Worm (Caenorhabditis elegans) whole organism, young adult: ENCODE measurements around the gene Y32B12C.1.
A peak's percentile ranks its signal among the peaks of the same experiment; 100 is the strongest.
"Not testable (repeated sequence)": the region's sequence is repeated elsewhere in the genome, so short reads cannot be mapped to it uniquely, and the experiment has no call there.

Experiments
- B0261.1 ChIP-seq: sonication (generic microtip); optimal IDR thresholded peaks from 2 replicates; lab custom pipeline; 2016; ENCODE audit warnings: mild to moderate bottlenecking, missing genetic modification characterization, moderate library complexity, missing compliant biosample characterization
- ZK185.1 ChIP-seq: sonication (generic microtip); optimal IDR thresholded peaks from 2 replicates; lab custom pipeline; 2016; ENCODE audit warnings: mild to moderate bottlenecking, missing genetic modification characterization, missing compliant biosample characterization; ENCODE audit not compliant: poor library complexity, severe bottlenecking
- attf-6 ChIP-seq: fragments of 200-800 bp; sonication (Bioruptor generic); IDR thresholded peaks from 2 replicates; pipeline ENCODE4 v1.3.6; 2022; ENCODE audit warnings: missing genetic modification reagents, missing genetic modification characterization, missing compliant biosample characterization
- die-1 ChIP-seq: sonication (generic microtip); optimal IDR thresholded peaks from 2 replicates; lab custom pipeline; 2016; ENCODE audit warnings: missing genotype, mild to moderate bottlenecking, missing genetic modification characterization, missing compliant biosample characterization
- dox-1 ChIP-seq: fragments of 200-800 bp; sonication (Bioruptor generic); IDR thresholded peaks from 2 replicates; pipeline ENCODE4 v1.3.6; 2022; ENCODE audit warnings: missing genetic modification reagents, missing genetic modification characterization, missing compliant biosample characterization
- dpff-1 ChIP-seq: sonication (generic microtip); optimal IDR thresholded peaks from 2 replicates; lab custom pipeline; 2017; ENCODE audit warnings: mild to moderate bottlenecking, missing genetic modification characterization, missing compliant biosample characterization
- hlh-26 ChIP-seq: fragments of 200-800 bp; sonication (Bioruptor generic); conservative IDR thresholded peaks from 2 replicates; pipeline ENCODE4 v1.3.6; 2022; ENCODE audit warnings: missing genetic modification reagents, missing genetic modification characterization, missing compliant biosample characterization
- hsf-1 ChIP-seq: fragments of 200-800 bp; sonication (Bioruptor generic); IDR thresholded peaks from 2 replicates; pipeline ENCODE4 v1.3.6; 2022; ENCODE audit warnings: missing genetic modification reagents, missing genetic modification characterization, missing compliant biosample characterization
- let-526 ChIP-seq: fragments of 200-800 bp; sonication (Bioruptor generic); IDR thresholded peaks from 2 replicates; pipeline ENCODE4 v1.3.6; 2022; ENCODE audit warnings: missing genetic modification reagents, missing genetic modification characterization, missing compliant biosample characterization
- let-607 ChIP-seq, 2 experiments: fragments of 200-800 bp in 1 of 2; sonication (Bioruptor generic) in 1 of 2; sonication (generic microtip) in 1 of 2; optimal IDR thresholded peaks; 2 replicates each; lab custom pipeline; 2016 to 2018; ENCODE audit warnings: mild to moderate bottlenecking in 2 of 2, missing compliant biosample characterization in 2 of 2, missing genetic modification characterization in 2 of 2, moderate library complexity in 2 of 2, missing genotype in 1 of 2
- lin-26 ChIP-seq: fragments of 200-800 bp; sonication (Bioruptor generic); IDR thresholded peaks from 2 replicates; pipeline ENCODE4 v1.3.6; 2022; ENCODE audit warnings: missing genetic modification reagents, missing genetic modification characterization, missing compliant biosample characterization
- lin-54 ChIP-seq: fragments of 200-800 bp; sonication (Bioruptor generic); optimal IDR thresholded peaks from 2 replicates; lab custom pipeline; 2018; ENCODE audit warnings: mild to moderate bottlenecking, missing genetic modification characterization, missing compliant biosample characterization
- lsy-27 ChIP-seq: sonication (generic microtip); optimal IDR thresholded peaks from 2 replicates; lab custom pipeline; 2017; ENCODE audit warnings: missing genetic modification characterization, mild to moderate bottlenecking, missing compliant biosample characterization, antibody characterized with exemption, missing genotype, borderline replicate concordance; ENCODE audit not compliant: insufficient read depth
- mes-4 ChIP-seq: sonication (generic microtip); optimal IDR thresholded peaks from 2 replicates; lab custom pipeline; 2016; ENCODE audit warnings: missing genotype, missing genetic modification characterization, missing compliant biosample characterization
- nhr-80 ChIP-seq: sonication (generic microtip); optimal IDR thresholded peaks from 2 replicates; lab custom pipeline; 2016; ENCODE audit warnings: missing genetic modification characterization, missing compliant biosample characterization
- nhr-90 ChIP-seq: sonication (generic microtip); optimal IDR thresholded peaks from 2 replicates; lab custom pipeline; 2016; ENCODE audit warnings: missing genotype, mild to moderate bottlenecking, missing genetic modification characterization, missing compliant biosample characterization
- pha-4 ChIP-seq: fragments of 150-350 bp; sonication (generic microtip); optimal IDR thresholded peaks from 2 replicates; lab custom pipeline; 2014; ENCODE audit warnings: missing biosample characterization, missing genetic modification reagents, missing genetic modification characterization
- rec-8 ChIP-seq, 2 experiments: sonication (generic microtip); optimal IDR thresholded peaks; 2 replicates each; lab custom pipeline; 2016; ENCODE audit warnings: mild to moderate bottlenecking in 2 of 2, missing genetic modification characterization in 2 of 2, missing genetic modification reagents in 2 of 2, missing genotype in 2 of 2, missing biosample characterization in 1 of 2, missing compliant biosample characterization in 1 of 2, moderate library complexity in 1 of 2
- sea-2 ChIP-seq: fragments of 200-800 bp; sonication (Bioruptor generic); IDR thresholded peaks from 2 replicates; pipeline ENCODE4 v1.3.6; 2022; ENCODE audit warnings: missing genetic modification characterization, missing compliant biosample characterization
- snpc-3.4 ChIP-seq: sonication (generic microtip); optimal IDR thresholded peaks from 2 replicates; lab custom pipeline; 2017; ENCODE audit warnings: missing genetic modification characterization, mild to moderate bottlenecking, missing compliant biosample characterization, antibody characterized with exemption, moderate library complexity, missing genotype, missing genetic modification reagents
- tbp1 ChIP-seq: fragments of 200-800 bp; sonication (Bioruptor generic); optimal IDR thresholded peaks from 2 replicates; lab custom pipeline; 2018; ENCODE audit warnings: mild to moderate bottlenecking, missing genetic modification characterization, missing compliant biosample characterization
- unc-130 ChIP-seq: sonication (generic microtip); optimal IDR thresholded peaks from 2 replicates; lab custom pipeline; 2016; ENCODE audit warnings: missing genetic modification reagents, missing genetic modification characterization, missing compliant biosample characterization
- ztf-26 ChIP-seq: sonication (generic microtip); optimal IDR thresholded peaks from 2 replicates; lab custom pipeline; 2017; ENCODE audit warnings: missing genetic modification characterization, missing compliant biosample characterization

The Y32B12C.1 gene

ce11 chrV:16648317-16649018, 42.1 kb downstream of the Y32B12C.1 start, which contains the start of gene W06G6.20 (continued):
- peak; percentile 20 for TF ChIP-seq ZK185.1
- no peak for TF ChIP-seq hlh-26 (GFP tag; lab: Robert Waterston, UW)
- TF ChIP-seq let-607 (tag; optimal IDR thresholded peaks at IDR 0.05; lab: Kevin White, UChicago): peak in 1 of 2 experiments; percentile 44
- TF ChIP-seq hsf-1 (GFP tag; lab: Robert Waterston, UW): peak; percentile 20; the same call in 1 of the 2 replicates
- TF ChIP-seq let-526 (GFP tag; lab: Robert Waterston, UW): no peak
- no peak for TF ChIP-seq sea-2 (GFP tag; lab: Robert Waterston, UW)
- TF ChIP-seq rec-8 (tag; optimal IDR thresholded peaks at IDR 0.05; lab: Kevin White, UChicago): peak in 1 of 2 experiments; percentile 11
- TF ChIP-seq mes-4: no peak
- TF ChIP-seq attf-6 (GFP tag; lab: Robert Waterston, UW): peak; percentile 79
- TF ChIP-seq nhr-90 (tag; lab: Kevin White, UChicago): peak; percentile 39
- peak; percentile 59 for TF ChIP-seq snpc-3.4 (tag; lab: Kevin White, UChicago)
- TF ChIP-seq lsy-27 (tag; lab: Kevin White, UChicago): peak; percentile 22
- peak; percentile 75 for TF ChIP-seq B0261.1 (tag; lab: Kevin White, UChicago)
- TF ChIP-seq nhr-80 (tag; lab: Kevin White, UChicago): peak; percentile 3
- peak; percentile 10 for TF ChIP-seq lin-54 (GFP tag; lab: Kevin White, UChicago)
- 0 out of 2 replicates have a peak, but pooled peaks have one; percentile 18 for TF ChIP-seq dox-1
- TF ChIP-seq pha-4 (tag; lab: Kevin White, UChicago): no peak
- TF ChIP-seq lin-26 (GFP tag; lab: Robert Waterston, UW): peak; percentile 86
- peak; percentile 90 for TF ChIP-seq tbp1 (GFP tag; lab: Kevin White, UChicago)
- TF ChIP-seq, all 124 proteins: peak for 32

DNA sequence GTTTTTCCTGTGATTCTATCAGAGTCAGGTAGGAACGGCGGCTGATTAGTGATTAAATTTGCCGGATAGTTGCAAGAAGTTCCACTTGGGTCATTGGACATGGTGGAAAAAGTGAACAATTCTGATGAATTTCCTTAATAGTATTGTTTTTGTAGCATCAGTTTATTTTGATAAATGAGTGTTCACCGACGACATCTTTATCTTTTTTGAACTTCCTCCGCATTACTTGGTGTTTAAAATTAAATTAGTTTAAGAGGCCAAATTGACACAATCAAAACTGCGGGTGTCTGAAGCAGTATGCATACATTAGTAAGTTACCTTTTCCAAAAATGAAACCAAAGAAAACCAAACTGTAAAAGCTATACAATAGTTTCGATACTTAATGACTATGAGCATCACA, 42.8 kb downstream of the Y32B12C.1 start, which contains the start of gene W06G6.11:
Gene W06G6.11, minus strand, starts transcription at position 101 of the 400 bp plus-strand sequence.
- not testable (repeated sequence) for TF ChIP-seq die-1 (tag; lab: Kevin White, UChicago); ztf-26; dox-1

- TF ChIP-seq hsf-1 (GFP tag; lab: Robert Waterston, UW); dpff-1 (tag; lab: Kevin White, UChicago); unc-130 (GFP tag; lab: Kevin White, UChicago): not testable (repeated sequence)
Observed at ce11 chrV:16654242-16654641, 47.8 kb downstream of the Y32B12C.1 start, which contains the start of gene W06G6.15. Gene W06G6.15 (plus strand): TSS chrV:16654542.
